Fruit fly (Drosophila melanogaster): ENCODE results near the gene Gug.

The Gug gene

dm6 chr3L:8448517-8448889 lies 1.2 kb upstream of the Gug start (continued):
- TF ChIP-seq CG9215 (GFP tag; IDR thresholded peaks at IDR 0.05) (no peak), CG10462 (GFP tag; optimal IDR thresholded peaks at IDR 0.05) (no peak), Gsc (GFP tag; IDR thresholded peaks at IDR 0.05) (no peak), CG31224 (GFP tag; IDR thresholded peaks at IDR 0.05) (no peak), CG31441 (GFP tag; IDR thresholded peaks at IDR 0.05) (no peak), CG11504 (tag; optimal IDR thresholded peaks at IDR 0.05) (peak; percentile 50), al (GFP tag; IDR thresholded peaks at IDR 0.05) (no peak), lab (GFP tag; optimal IDR thresholded peaks at IDR 0.05) (no peak), sd (tag; optimal IDR thresholded peaks at IDR 0.05) (no peak), CG8924 (tag; optimal IDR thresholded peaks at IDR 0.05) (no peak), CG31365 (tag; optimal IDR thresholded peaks at IDR 0.05) (no peak), CG2120 (GFP tag; optimal IDR thresholded peaks at IDR 0.05) (no peak), CG15696 (tag; optimal IDR thresholded peaks at IDR 0.05) (peak; percentile 9), ranshi (GFP tag; IDR thresholded peaks at IDR 0.05) (no peak), Ravus (GFP tag; IDR thresholded peaks at IDR 0.05) (no peak), Vsx1 (GFP tag; optimal IDR thresholded peaks at IDR 0.05) (no peak), Hey (tag; optimal IDR thresholded peaks at IDR 0.05) (no peak), ewg (GFP tag; optimal IDR thresholded peaks at IDR 0.05) (no peak), CG14050 (GFP tag; IDR thresholded peaks at IDR 0.05) (no peak), abd-A (tag; optimal IDR thresholded peaks at IDR 0.05) (no peak), CG17328 (GFP tag; IDR thresholded peaks at IDR 0.05) (no peak), PHDP (tag; optimal IDR thresholded peaks at IDR 0.05) (no peak), CG10979 (tag; optimal IDR thresholded peaks at IDR 0.05) (peak; percentile 40), Antp (GFP tag; optimal IDR thresholded peaks at IDR 0.05) (no peak), hbn (GFP tag; IDR thresholded peaks at IDR 0.05; ENCODE audit: partially characterized antibody) (no peak), CG2712 (tag; optimal IDR thresholded peaks at IDR 0.05) (peak; percentile 10), Dref (GFP tag; IDR thresholded peaks at IDR 0.05) (no peak), zfh1 (GFP tag; IDR thresholded peaks at IDR 0.05) (no peak), CG4617 (GFP tag; optimal IDR thresholded peaks at IDR 0.05; ENCODE audit: borderline replicate concordance) (no peak), CG6689 (GFP tag; IDR thresholded peaks at IDR 0.05) (no peak), nmo (GFP tag; optimal IDR thresholded peaks at IDR 0.05) (peak; percentile 6), otp (GFP tag; IDR thresholded peaks at IDR 0.05) (no peak), kay (GFP tag; optimal IDR thresholded peaks at IDR 0.05) (no peak), CG4360 (GFP tag; IDR thresholded peaks at IDR 0.05) (no peak), dmrt11E (tag; optimal IDR thresholded peaks at IDR 0.05) (peak; percentile 10), Eip74EF (GFP tag; optimal IDR thresholded peaks at IDR 0.05) (no peak), Fer2 (tag; optimal IDR thresholded peaks at IDR 0.05) (no peak), CG17612 (GFP tag; IDR thresholded peaks at IDR 0.05) (no peak), CG10209 (GFP tag; optimal IDR thresholded peaks at IDR 0.05) (no peak), br (optimal IDR thresholded peaks at IDR 0.05) (no peak), CHES-1-like (GFP tag; optimal IDR thresholded peaks at IDR 0.05) (no peak), CG12155 (GFP tag; optimal IDR thresholded peaks at IDR 0.05) (no peak), pb (GFP tag; optimal IDR thresholded peaks at IDR 0.05) (no peak), CG3838 (GFP tag; optimal IDR thresholded peaks at IDR 0.05) (no peak), HLH54F (GFP tag; optimal IDR thresholded peaks at IDR 0.05) (no peak), unpg (GFP tag; optimal IDR thresholded peaks at IDR 0.05) (peak; percentile 25), Dp (GFP tag; optimal IDR thresholded peaks at IDR 0.05) (no peak), CG1647 (GFP tag; optimal IDR thresholded peaks at IDR 0.05) (peak; percentile 34), CG8944 (GFP tag; optimal IDR thresholded peaks at IDR 0.05) (no peak), toy (GFP tag; IDR thresholded peaks at IDR 0.05) (no peak), CkIIα-i1 (GFP tag; IDR thresholded peaks at IDR 0.05) (no peak), wek (GFP tag; optimal IDR thresholded peaks at IDR 0.05) (no peak)

All from whole organism, embryonic.